Worm (Caenorhabditis elegans) whole organism, mixed stage, embryonic: Measurements from ENCODE around the gene gpx-3.

ENCODE experiments used
- M03D4.4 ChIP-seq: sonication (generic microtip); optimal IDR thresholded peaks from 2 replicates; lab custom pipeline; 2017; ENCODE audit warnings: mild to moderate bottlenecking, missing genetic modification characterization, missing compliant biosample characterization
- bed-3 ChIP-seq: fragments of 200-800 bp; sonication (Bioruptor generic); optimal IDR thresholded peaks from 3 replicates; lab custom pipeline; 2018; ENCODE audit warnings: mild to moderate bottlenecking, missing genetic modification characterization, moderate library complexity, missing compliant biosample characterization
- ceh-39 ChIP-seq: fragments of 150-350 bp; optimal IDR thresholded peaks from 2 replicates; lab custom pipeline; 2014; ENCODE audit warnings: missing biosample characterization, missing genetic modification characterization
- ceh-83 ChIP-seq: fragments of 200-800 bp; sonication (Bioruptor generic); optimal IDR thresholded peaks from 2 replicates; lab custom pipeline; 2018; ENCODE audit warnings: mild to moderate bottlenecking, missing genetic modification characterization, missing compliant biosample characterization
- ces-1 ChIP-seq: fragments of 150-350 bp; optimal IDR thresholded peaks from 2 replicates; lab custom pipeline; 2014; ENCODE audit warnings: missing biosample characterization, missing genetic modification reagents, missing genetic modification characterization
- drap-1 ChIP-seq: fragments of 200-800 bp; sonication (Bioruptor generic); optimal IDR thresholded peaks from 3 replicates; lab custom pipeline; 2018; ENCODE audit warnings: mild to moderate bottlenecking, missing genetic modification characterization, missing compliant biosample characterization
- elt-1 ChIP-seq: sonication (generic microtip); optimal IDR thresholded peaks from 2 replicates; lab custom pipeline; 2017; ENCODE audit warnings: missing genetic modification characterization, mild to moderate bottlenecking, missing compliant biosample characterization, antibody characterized with exemption, moderate library complexity, borderline replicate concordance; ENCODE audit not compliant: insufficient read depth
- elt-3 ChIP-seq: fragments of 150-350 bp; optimal IDR thresholded peaks from 2 replicates; lab custom pipeline; 2014; ENCODE audit warnings: missing biosample characterization, missing genetic modification characterization
- flh-1 ChIP-seq: fragments of 200-800 bp; sonication (Bioruptor generic); optimal IDR thresholded peaks from 2 replicates; lab custom pipeline; 2018; ENCODE audit warnings: mild to moderate bottlenecking, missing genetic modification characterization, moderate library complexity, missing compliant biosample characterization
- ham-2 ChIP-seq: fragments of 200-800 bp; sonication (Bioruptor generic); optimal IDR thresholded peaks from 2 replicates; lab custom pipeline; 2018; ENCODE audit warnings: mild to moderate bottlenecking, missing genetic modification characterization, missing compliant biosample characterization
- hlh-1 ChIP-seq: fragments of 150-350 bp; optimal IDR thresholded peaks from 2 replicates; lab custom pipeline; 2014; ENCODE audit warnings: missing biosample characterization, missing genetic modification reagents, missing genetic modification characterization
- lsy-2 ChIP-seq: fragments of 150-350 bp; optimal IDR thresholded peaks from 2 replicates; lab custom pipeline; 2014; ENCODE audit warnings: missing biosample characterization, missing genetic modification characterization
- mls-2 ChIP-seq: sonication (generic microtip); optimal IDR thresholded peaks from 2 replicates; lab custom pipeline; 2016; ENCODE audit warnings: mild to moderate bottlenecking, missing genetic modification characterization, moderate library complexity, missing compliant biosample characterization
- nhr-2 ChIP-seq: fragments of 150-350 bp; optimal IDR thresholded peaks from 2 replicates; lab custom pipeline; 2014; ENCODE audit warnings: missing biosample characterization, missing genetic modification characterization
- nhr-28 ChIP-seq: fragments of 150-350 bp; optimal IDR thresholded peaks from 2 replicates; lab custom pipeline; 2014; ENCODE audit warnings: missing biosample characterization, missing genetic modification characterization
- nhr-76 ChIP-seq: sonication (generic microtip); optimal IDR thresholded peaks from 2 replicates; lab custom pipeline; 2017; ENCODE audit warnings: missing biosample characterization, missing genetic modification characterization
- pha-4 ChIP-seq: fragments of 150-350 bp; optimal IDR thresholded peaks from 2 replicates; lab custom pipeline; 2018; ENCODE audit warnings: missing biosample characterization, missing genetic modification reagents, missing genetic modification characterization
- sem-2 ChIP-seq: fragments of 200-800 bp; sonication (Bioruptor generic); optimal IDR thresholded peaks from 2 replicates; lab custom pipeline; 2018; ENCODE audit warnings: mild to moderate bottlenecking, missing genetic modification characterization, missing compliant biosample characterization
- sptf-1 ChIP-seq: sonication (generic microtip); optimal IDR thresholded peaks from 2 replicates; lab custom pipeline; 2017; ENCODE audit warnings: mild to moderate bottlenecking, missing genetic modification characterization, moderate library complexity, missing compliant biosample characterization
- tbx-8 ChIP-seq: fragments of 200-800 bp; sonication (Bioruptor generic); optimal IDR thresholded peaks from 2 replicates; lab custom pipeline; 2018; ENCODE audit warnings: mild to moderate bottlenecking, missing genetic modification characterization, moderate library complexity, missing compliant biosample characterization
- unc-120 ChIP-seq: sonication (generic microtip); optimal IDR thresholded peaks from 2 replicates; lab custom pipeline; 2017; ENCODE audit warnings: missing genetic modification characterization, missing compliant biosample characterization; ENCODE audit not compliant: poor library complexity, severe bottlenecking
- unc-39 ChIP-seq: fragments of 150-350 bp; optimal IDR thresholded peaks from 2 replicates; lab custom pipeline; 2014; ENCODE audit warnings: missing biosample characterization, missing genetic modification characterization
- zip-8 ChIP-seq: fragments of 150-350 bp; optimal IDR thresholded peaks from 2 replicates; lab custom pipeline; 2014; ENCODE audit warnings: missing biosample characterization, missing genetic modification characterization
- ztf-11 ChIP-seq: fragments of 150-350 bp; optimal IDR thresholded peaks from 2 replicates; lab custom pipeline; 2014; ENCODE audit warnings: missing biosample characterization, missing genetic modification characterization

Gene gpx-3

DNA sequence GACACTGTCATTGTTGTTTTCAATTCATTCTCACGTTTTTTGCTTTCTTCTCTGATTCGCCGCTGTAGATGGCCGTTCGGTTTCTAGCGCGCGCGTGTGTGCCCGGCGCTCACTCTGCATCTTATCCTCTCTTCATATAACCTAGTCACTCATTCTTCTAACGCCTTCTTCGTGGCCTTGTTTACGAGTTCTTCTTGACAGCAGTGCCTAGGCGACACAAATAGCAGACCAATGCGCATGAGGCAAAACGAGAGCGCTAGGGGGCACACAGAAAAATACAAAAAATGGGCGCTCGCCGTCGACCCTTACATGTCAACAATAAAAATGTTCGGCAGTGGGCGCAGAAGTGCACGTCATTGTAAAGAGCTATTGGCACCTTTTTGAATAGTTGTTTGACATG is 36.6 kb upstream of the gpx-3 start:
- no peak for TF ChIP-seq hlh-1
- TF ChIP-seq elt-1 (tag; lab: Kevin White, UChicago): no peak
- no peak for TF ChIP-seq unc-120 (tag; lab: Kevin White, UChicago)
- TF ChIP-seq zip-8 (tag; lab: Kevin White, UChicago): no peak
- no peak for TF ChIP-seq sem-2 (GFP tag; lab: Kevin White, UChicago)
- TF ChIP-seq ham-2 (GFP tag; lab: Kevin White, UChicago): peak; percentile 64
- TF ChIP-seq tbx-8 (GFP tag; lab: Kevin White, UChicago): no peak
- no peak for TF ChIP-seq nhr-2 (tag; lab: Kevin White, UChicago)
- TF ChIP-seq sptf-1 (tag; lab: Kevin White, UChicago): no peak

ce11 chrX:9552404-9552803 is 35.3 kb upstream of the gpx-3 start:
- no peak for TF ChIP-seq nhr-2 (tag; lab: Kevin White, UChicago)
- TF ChIP-seq nhr-76 (tag; lab: Kevin White, UChicago): no peak
- no peak for TF ChIP-seq mls-2 (tag; lab: Kevin White, UChicago)
- no peak for TF ChIP-seq nhr-28 (tag; lab: Kevin White, UChicago)

ce11 chrX:9553095-9553494 is 34.6 kb upstream of the gpx-3 start:
- TF ChIP-seq elt-1 (tag; lab: Kevin White, UChicago) (no peak), M03D4.4 (no peak), lsy-2 (tag; lab: Kevin White, UChicago) (no peak), flh-1 (GFP tag; lab: Kevin White, UChicago) (no peak), ceh-39 (tag; lab: Kevin White, UChicago) (no peak)

- TF ChIP-seq bed-3 (GFP tag; lab: Kevin White, UChicago): no peak
Observed at ce11 chrX:9555238-9555637, 32.5 kb upstream of the gpx-3 start.

ce11 chrX:9556038-9556437 is 31.7 kb upstream of the gpx-3 start:
- TF ChIP-seq ztf-11 (no peak), sptf-1 (tag; lab: Kevin White, UChicago) (no peak), drap-1 (GFP tag; lab: Kevin White, UChicago) (no peak), M03D4.4 (no peak), lsy-2 (tag; lab: Kevin White, UChicago) (no peak), elt-3 (no peak)

ce11 chrX:9560931-9561330 is 26.8 kb upstream of the gpx-3 start:
- TF ChIP-seq nhr-2 (tag; lab: Kevin White, UChicago) (no peak), sptf-1 (tag; lab: Kevin White, UChicago) (peak; percentile 1)

- TF ChIP-seq ceh-83 (GFP tag; lab: Kevin White, UChicago) (no peak), nhr-76 (tag; lab: Kevin White, UChicago) (no peak), tbx-8 (GFP tag; lab: Kevin White, UChicago) (no peak), hlh-1 (no peak), ces-1 (GFP tag; lab: Kevin White, UChicago) (no peak)
Observed at ce11 chrX:9565881-9566280, 21.9 kb upstream of the gpx-3 start, which contains the start of gene moc-5. Gene moc-5 (minus strand): TSS chrX:9565981.

DNA sequence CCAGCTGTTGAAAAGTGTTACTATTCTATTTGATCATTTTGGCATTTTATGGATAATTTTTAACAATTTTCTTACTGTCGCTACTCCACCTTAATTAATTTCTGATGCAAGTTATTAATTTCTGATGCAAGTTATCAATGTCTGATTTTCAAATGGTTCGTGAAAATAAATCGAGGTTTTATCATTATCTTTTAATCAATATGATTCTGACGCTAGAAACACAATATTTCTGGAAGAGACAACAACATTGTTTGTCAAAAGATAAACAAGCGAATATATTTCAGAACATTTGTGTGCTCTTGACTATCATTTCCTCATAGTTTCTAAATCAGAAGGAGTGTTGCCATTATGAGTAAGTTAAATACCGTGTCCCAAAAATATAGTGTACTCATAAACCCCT is 21.3 kb upstream of the gpx-3 start, which contains the start of gene F49E2.2:
TSS of gene F49E2.2 (plus strand) at position 301 of the 400 bp plus-strand sequence.
- TF ChIP-seq pha-4 (tag; lab: Kevin White, UChicago) (no peak), bed-3 (GFP tag; lab: Kevin White, UChicago) (no peak), elt-3 (no peak), sptf-1 (tag; lab: Kevin White, UChicago) (no peak), unc-39 (tag; lab: Kevin White, UChicago) (no peak), zip-8 (tag; lab: Kevin White, UChicago) (no peak)
